Worm (Caenorhabditis elegans): Measurements from ENCODE around the gene sru-29.

sru-29 gene

ce11 chrV:9799076-9799475 is 12.2 kb upstream of the sru-29 start, which contains the start of gene F46B6.13:
TSS of gene F46B6.13 (minus strand) at chrV:9799176.
- TF ChIP-seq nhr-77 (tag; optimal IDR thresholded peaks at IDR 0.05): no peak
- no peak for TF ChIP-seq snpc-4 (tag; optimal IDR thresholded peaks at IDR 0.05)
- TF ChIP-seq nhr-11 (tag; optimal IDR thresholded peaks at IDR 0.05): no peak
- TF ChIP-seq unc-55 (GFP tag; optimal IDR thresholded peaks at IDR 0.05): no peak
- TF ChIP-seq ceh-16 (tag; optimal IDR thresholded peaks at IDR 0.05): no peak
- TF ChIP-seq alr-1 (tag; optimal IDR thresholded peaks at IDR 0.05): no peak
- TF ChIP-seq unc-62 (GFP tag; optimal IDR thresholded peaks at IDR 0.05): no peak
- no peak for TF ChIP-seq nhr-23 (tag; optimal IDR thresholded peaks at IDR 0.05)
- TF ChIP-seq ama-1 (optimal IDR thresholded peaks at IDR 0.05): no peak
- TF ChIP-seq ztf-4 (tag; optimal IDR thresholded peaks at IDR 0.05): no peak
- no peak for TF ChIP-seq nhr-21 (tag; optimal IDR thresholded peaks at IDR 0.05)
- TF ChIP-seq ceh-82 (tag; optimal IDR thresholded peaks at IDR 0.05): no peak
- no peak for TF ChIP-seq ZK546.5 (tag; optimal IDR thresholded peaks at IDR 0.05)
- no peak for TF ChIP-seq elt-3 (tag; optimal IDR thresholded peaks at IDR 0.05)

- TF ChIP-seq nhr-23 (tag; optimal IDR thresholded peaks at IDR 0.05): no peak
- TF ChIP-seq lsy-2 (tag; optimal IDR thresholded peaks at IDR 0.05): no peak
- no peak for TF ChIP-seq ZK546.5 (tag; optimal IDR thresholded peaks at IDR 0.05)
- no peak for TF ChIP-seq skn-1 (tag; optimal IDR thresholded peaks at IDR 0.05)
- no peak for TF ChIP-seq unc-62 (GFP tag; optimal IDR thresholded peaks at IDR 0.05)
- TF ChIP-seq ceh-16 (tag; optimal IDR thresholded peaks at IDR 0.05): no peak
- TF ChIP-seq ama-1 (optimal IDR thresholded peaks at IDR 0.05): no peak
Observed at ce11 chrV:9801965-9802364, 9.3 kb upstream of the sru-29 start, which contains the start of gene F46B6.10. TSS of gene F46B6.10 (minus strand) at chrV:9802065.

ce11 chrV:9803176-9803575 is 8.1 kb upstream of the sru-29 start, which contains the start of gene sru-39:
TSS of gene sru-39 (plus strand) at chrV:9803476.
- TF ChIP-seq nhr-129 (tag; optimal IDR thresholded peaks at IDR 0.05): no peak
- TF ChIP-seq blmp-1 (tag; optimal IDR thresholded peaks at IDR 0.05; ENCODE audit: insufficient read depth): no peak
- no peak for TF ChIP-seq Y55F3AM.14 (GFP tag; optimal IDR thresholded peaks at IDR 0.05)
- no peak for TF ChIP-seq fos-1 (tag; optimal IDR thresholded peaks at IDR 0.05)
- no peak for TF ChIP-seq lin-11 (tag; optimal IDR thresholded peaks at IDR 0.05)
- TF ChIP-seq ZK546.5 (tag; optimal IDR thresholded peaks at IDR 0.05): no peak
- no peak for TF ChIP-seq ztf-1 (GFP tag; conservative IDR thresholded peaks at IDR 0.05)
- no peak for TF ChIP-seq sma-9 (GFP tag; optimal IDR thresholded peaks at IDR 0.05)
- TF ChIP-seq sma-9 (tag; optimal IDR thresholded peaks at IDR 0.05): no peak
- no peak for TF ChIP-seq ceh-16 (tag; optimal IDR thresholded peaks at IDR 0.05)
- TF ChIP-seq nhr-237 (tag; optimal IDR thresholded peaks at IDR 0.05): no peak
- TF ChIP-seq aly-2 (tag; optimal IDR thresholded peaks at IDR 0.05): no peak
- no peak for TF ChIP-seq zag-1 (tag; optimal IDR thresholded peaks at IDR 0.05)
- no peak for TF ChIP-seq ztf-4 (tag; optimal IDR thresholded peaks at IDR 0.05)
- no peak for TF ChIP-seq nhr-23 (tag; optimal IDR thresholded peaks at IDR 0.05)

ce11 chrV:9805161-9805560 is 6.1 kb upstream of the sru-29 start, which contains the start of gene sru-37:
TSS of gene sru-37 (plus strand) at chrV:9805461.
- TF ChIP-seq elt-1 (tag; optimal IDR thresholded peaks at IDR 0.05) (no peak), unc-55 (GFP tag; optimal IDR thresholded peaks at IDR 0.05) (no peak), Y55F3AM.14 (GFP tag; optimal IDR thresholded peaks at IDR 0.05) (no peak), mab-5 (tag; optimal IDR thresholded peaks at IDR 0.05) (no peak), nhr-21 (tag; optimal IDR thresholded peaks at IDR 0.05) (no peak), egl-27 (tag; optimal IDR thresholded peaks at IDR 0.05) (no peak), snpc-4 (tag; optimal IDR thresholded peaks at IDR 0.05) (no peak), F13H6.1 (tag; optimal IDR thresholded peaks at IDR 0.05) (no peak), ztf-1 (GFP tag; conservative IDR thresholded peaks at IDR 0.05) (no peak), skn-1 (tag; optimal IDR thresholded peaks at IDR 0.05) (no peak), mdl-1 (tag; optimal IDR thresholded peaks at IDR 0.05) (no peak), mbf-1 (tag; optimal IDR thresholded peaks at IDR 0.05) (no peak), lin-39 (tag; optimal IDR thresholded peaks at IDR 0.05) (no peak), ztf-4 (tag; optimal IDR thresholded peaks at IDR 0.05) (no peak), nhr-25 (tag; optimal IDR thresholded peaks at IDR 0.05) (no peak), nhr-237 (tag; optimal IDR thresholded peaks at IDR 0.05) (no peak), blmp-1 (tag; optimal IDR thresholded peaks at IDR 0.05; ENCODE audit: insufficient read depth) (no peak)

- TF ChIP-seq nhr-12 (tag; optimal IDR thresholded peaks at IDR 0.05) (no peak), unc-39 (tag; optimal IDR thresholded peaks at IDR 0.05) (no peak), R02D3.7 (tag; optimal IDR thresholded peaks at IDR 0.05) (no peak), dmd-4 (tag; optimal IDR thresholded peaks at IDR 0.05) (no peak), gmeb-1 (tag; optimal IDR thresholded peaks at IDR 0.05) (no peak), nhr-129 (tag; optimal IDR thresholded peaks at IDR 0.05) (no peak), mbf-1 (tag; optimal IDR thresholded peaks at IDR 0.05) (no peak), nhr-21 (tag; optimal IDR thresholded peaks at IDR 0.05) (no peak), ama-1 (optimal IDR thresholded peaks at IDR 0.05) (no peak), sem-4 (tag; optimal IDR thresholded peaks at IDR 0.05) (no peak), nhr-6 (tag; optimal IDR thresholded peaks at IDR 0.05) (no peak), nhr-25 (tag; optimal IDR thresholded peaks at IDR 0.05) (no peak), mdl-1 (tag; optimal IDR thresholded peaks at IDR 0.05) (no peak), ztf-1 (GFP tag; conservative IDR thresholded peaks at IDR 0.05) (no peak), unc-62 (GFP tag; optimal IDR thresholded peaks at IDR 0.05) (no peak), skn-1 (tag; optimal IDR thresholded peaks at IDR 0.05) (no peak), lin-39 (tag; optimal IDR thresholded peaks at IDR 0.05) (no peak)
Observed at ce11 chrV:9812216-9812615, 962 bp downstream of the sru-29 start.
